Worm (Caenorhabditis elegans) whole organism, young adult: ENCODE results near the gene Y51B9A.8.
A peak's percentile ranks its signal among the peaks of the same experiment; 100 is the strongest.

ENCODE experiments used
- B0019.2 ChIP-seq: fragments of 200-800 bp; sonication (Bioruptor generic); conservative IDR thresholded peaks from 2 replicates; pipeline ENCODE4 v1.3.6; 2022; ENCODE audit warnings: missing genetic modification reagents, missing genetic modification characterization, missing compliant biosample characterization
- D2030.7 ChIP-seq: fragments of 200-800 bp; sonication (Bioruptor generic); IDR thresholded peaks from 2 replicates; pipeline ENCODE4 v1.3.6; 2022; ENCODE audit warnings: missing genetic modification reagents, missing genetic modification characterization, missing compliant biosample characterization
- F22D6.2 ChIP-seq: sonication (generic microtip); optimal IDR thresholded peaks from 2 replicates; lab custom pipeline; 2016; ENCODE audit warnings: mild to moderate bottlenecking, missing genetic modification characterization, missing compliant biosample characterization
- F49E8.2 ChIP-seq: sonication (generic microtip); optimal IDR thresholded peaks from 3 replicates; lab custom pipeline; 2017; ENCODE audit warnings: missing genetic modification characterization, mild to moderate bottlenecking, missing compliant biosample characterization, antibody characterized with exemption, moderate library complexity; ENCODE audit not compliant: insufficient read depth
- F52B5.7 ChIP-seq: sonication (generic microtip); optimal IDR thresholded peaks from 2 replicates; lab custom pipeline; 2016; ENCODE audit warnings: mild to moderate bottlenecking, missing genetic modification characterization, missing compliant biosample characterization
- K12H6.12 ChIP-seq: fragments of 200-800 bp; sonication (Bioruptor generic); optimal IDR thresholded peaks from 2 replicates; lab custom pipeline; 2018; ENCODE audit warnings: mild to moderate bottlenecking, missing genetic modification characterization, missing compliant biosample characterization
- Y53F4B.3 ChIP-seq: fragments of 200-800 bp; sonication (Bioruptor generic); IDR thresholded peaks from 2 replicates; pipeline ENCODE4 v1.3.6; 2022; ENCODE audit warnings: missing genetic modification reagents, missing genetic modification characterization, missing compliant biosample characterization
- aptf-3 ChIP-seq: fragments of 200-800 bp; sonication (Bioruptor generic); IDR thresholded peaks from 2 replicates; pipeline ENCODE4 v1.3.6; 2022; ENCODE audit warnings: missing genetic modification characterization, missing compliant biosample characterization
- attf-6 ChIP-seq: fragments of 200-800 bp; sonication (Bioruptor generic); IDR thresholded peaks from 2 replicates; pipeline ENCODE4 v1.3.6; 2022; ENCODE audit warnings: missing genetic modification reagents, missing genetic modification characterization, missing compliant biosample characterization
- cebp-1 ChIP-seq, 2 experiments: fragments of 200-800 bp in 1 of 2; sonication (Bioruptor generic) in 1 of 2; sonication (generic microtip) in 1 of 2; IDR thresholded peaks in 1 of 2; optimal IDR thresholded peaks in 1 of 2; 2 replicates each; pipeline versions ENCODE4 v1.3.6 to Lab custom; 2017 to 2022; ENCODE audit warnings: missing compliant biosample characterization in 2 of 2, missing genetic modification characterization in 2 of 2, mild to moderate bottlenecking in 1 of 2, missing genetic modification reagents in 1 of 2, moderate library complexity in 1 of 2
- ceh-58 ChIP-seq: fragments of 200-800 bp; sonication (Bioruptor generic); IDR thresholded peaks from 2 replicates; pipeline ENCODE4 v1.3.6; 2022; ENCODE audit warnings: missing genetic modification characterization, missing compliant biosample characterization
- ceh-91 ChIP-seq: fragments of 200-800 bp; sonication (Bioruptor generic); IDR thresholded peaks from 2 replicates; pipeline ENCODE4 v1.3.6; 2022; ENCODE audit warnings: missing genetic modification reagents, missing genetic modification characterization, missing compliant biosample characterization
- dpff-1 ChIP-seq: sonication (generic microtip); optimal IDR thresholded peaks from 2 replicates; lab custom pipeline; 2017; ENCODE audit warnings: mild to moderate bottlenecking, missing genetic modification characterization, missing compliant biosample characterization
- efl-1 ChIP-seq: fragments of 150-350 bp; optimal IDR thresholded peaks from 2 replicates; lab custom pipeline; 2014; ENCODE audit warnings: missing biosample characterization, missing genetic modification reagents, missing genetic modification characterization
- egrh-3 ChIP-seq: fragments of 200-800 bp; sonication (Bioruptor generic); IDR thresholded peaks from 2 replicates; pipeline ENCODE4 v1.3.6; 2022; ENCODE audit warnings: missing genetic modification reagents, missing genetic modification characterization, missing compliant biosample characterization
- gei-17 ChIP-seq: fragments of 200-800 bp; sonication (Bioruptor generic); optimal IDR thresholded peaks from 2 replicates; lab custom pipeline; 2018; ENCODE audit warnings: mild to moderate bottlenecking, missing genetic modification characterization, missing compliant biosample characterization
- hlh-26 ChIP-seq: fragments of 200-800 bp; sonication (Bioruptor generic); conservative IDR thresholded peaks from 2 replicates; pipeline ENCODE4 v1.3.6; 2022; ENCODE audit warnings: missing genetic modification reagents, missing genetic modification characterization, missing compliant biosample characterization
- hsf-1 ChIP-seq: fragments of 200-800 bp; sonication (Bioruptor generic); IDR thresholded peaks from 2 replicates; pipeline ENCODE4 v1.3.6; 2022; ENCODE audit warnings: missing genetic modification reagents, missing genetic modification characterization, missing compliant biosample characterization
- let-607 ChIP-seq, 2 experiments: fragments of 200-800 bp in 1 of 2; sonication (Bioruptor generic) in 1 of 2; sonication (generic microtip) in 1 of 2; optimal IDR thresholded peaks; 2 replicates each; lab custom pipeline; 2016 to 2018; ENCODE audit warnings: mild to moderate bottlenecking in 2 of 2, missing compliant biosample characterization in 2 of 2, missing genetic modification characterization in 2 of 2, moderate library complexity in 2 of 2, missing genotype in 1 of 2
- lin-26 ChIP-seq: fragments of 200-800 bp; sonication (Bioruptor generic); IDR thresholded peaks from 2 replicates; pipeline ENCODE4 v1.3.6; 2022; ENCODE audit warnings: missing genetic modification reagents, missing genetic modification characterization, missing compliant biosample characterization
- lin-35 ChIP-seq, 3 experiments: fragments of 150-350 bp in 2 of 3; sonication (generic microtip) in 1 of 3; optimal IDR thresholded peaks; 2 replicates each; lab custom pipeline; 2014 to 2018; ENCODE audit warnings: missing biosample characterization in 3 of 3, missing genetic modification characterization in 3 of 3, missing genetic modification reagents in 3 of 3
- lin-40 ChIP-seq: sonication (generic microtip); optimal IDR thresholded peaks from 2 replicates; lab custom pipeline; 2016; ENCODE audit warnings: missing genetic modification characterization, mild to moderate bottlenecking, missing compliant biosample characterization, missing genotype, missing genetic modification reagents
- lin-54 ChIP-seq: fragments of 200-800 bp; sonication (Bioruptor generic); optimal IDR thresholded peaks from 2 replicates; lab custom pipeline; 2018; ENCODE audit warnings: mild to moderate bottlenecking, missing genetic modification characterization, missing compliant biosample characterization
- lsl-1 ChIP-seq: fragments of 200-800 bp; sonication (Bioruptor generic); optimal IDR thresholded peaks from 2 replicates; lab custom pipeline; 2018; ENCODE audit warnings: mild to moderate bottlenecking, missing genetic modification characterization, moderate library complexity, missing compliant biosample characterization
- madf-3 ChIP-seq: fragments of 200-800 bp; sonication (Bioruptor generic); IDR thresholded peaks from 2 replicates; pipeline ENCODE4 v1.3.6; 2022; ENCODE audit warnings: missing genetic modification reagents, missing genetic modification characterization, missing compliant biosample characterization
- mcd-1 ChIP-seq: fragments of 200-800 bp; sonication (Bioruptor generic); IDR thresholded peaks from 2 replicates; pipeline ENCODE4 v1.3.6; 2022; ENCODE audit warnings: missing genetic modification reagents, missing genetic modification characterization, missing compliant biosample characterization
- mel-28 ChIP-seq: sonication (generic microtip); optimal IDR thresholded peaks from 2 replicates; lab custom pipeline; 2016; ENCODE audit warnings: borderline replicate concordance, mild to moderate bottlenecking, missing genetic modification characterization, missing compliant biosample characterization
- mes-4 ChIP-seq: sonication (generic microtip); optimal IDR thresholded peaks from 2 replicates; lab custom pipeline; 2016; ENCODE audit warnings: missing genotype, missing genetic modification characterization, missing compliant biosample characterization
- nfya-1 ChIP-seq: sonication (generic microtip); optimal IDR thresholded peaks from 2 replicates; lab custom pipeline; 2017; ENCODE audit warnings: antibody characterized with exemption, missing compliant biosample characterization, missing genetic modification characterization, borderline replicate concordance; ENCODE audit not compliant: insufficient read depth
- nfya-2 ChIP-seq: fragments of 200-800 bp; sonication (Bioruptor generic); IDR thresholded peaks from 2 replicates; pipeline ENCODE4 v1.3.6; 2022; ENCODE audit warnings: missing genetic modification reagents, missing genetic modification characterization, missing compliant biosample characterization
- nfyb-1 ChIP-seq: fragments of 200-800 bp; sonication (Bioruptor generic); IDR thresholded peaks from 2 replicates; pipeline ENCODE4 v1.3.6; 2022; ENCODE audit warnings: missing genetic modification reagents, missing genetic modification characterization, missing compliant biosample characterization
- nhr-80 ChIP-seq: sonication (generic microtip); optimal IDR thresholded peaks from 2 replicates; lab custom pipeline; 2016; ENCODE audit warnings: missing genetic modification characterization, missing compliant biosample characterization
- rec-8 ChIP-seq, 2 experiments: sonication (generic microtip); optimal IDR thresholded peaks; 2 replicates each; lab custom pipeline; 2016; ENCODE audit warnings: mild to moderate bottlenecking in 2 of 2, missing genetic modification characterization in 2 of 2, missing genetic modification reagents in 2 of 2, missing genotype in 2 of 2, missing biosample characterization in 1 of 2, missing compliant biosample characterization in 1 of 2, moderate library complexity in 1 of 2
- repo-1 ChIP-seq: sonication (generic microtip); optimal IDR thresholded peaks from 2 replicates; lab custom pipeline; 2017; ENCODE audit warnings: mild to moderate bottlenecking, missing genetic modification characterization, missing compliant biosample characterization
- snpc-1.3 ChIP-seq: sonication (generic microtip); optimal IDR thresholded peaks from 2 replicates; lab custom pipeline; 2017; ENCODE audit warnings: missing genetic modification characterization, mild to moderate bottlenecking, missing compliant biosample characterization, antibody characterized with exemption, moderate library complexity, missing genotype, missing genetic modification reagents; ENCODE audit not compliant: insufficient read depth
- tlf-1 ChIP-seq: fragments of 200-800 bp; sonication (Bioruptor generic); optimal IDR thresholded peaks from 2 replicates; lab custom pipeline; 2018; ENCODE audit warnings: mild to moderate bottlenecking, missing genetic modification characterization, missing compliant biosample characterization
- unc-62 ChIP-seq: fragments of 150-350 bp; optimal IDR thresholded peaks from 2 replicates; lab custom pipeline; 2014; ENCODE audit warnings: missing biosample characterization, missing genetic modification reagents, missing genetic modification characterization
- ztf-25 ChIP-seq: fragments of 200-800 bp; sonication (Bioruptor generic); IDR thresholded peaks from 2 replicates; pipeline ENCODE4 v1.3.6; 2022; ENCODE audit warnings: missing genetic modification reagents, missing genetic modification characterization, missing compliant biosample characterization
- ztf-26 ChIP-seq: sonication (generic microtip); optimal IDR thresholded peaks from 2 replicates; lab custom pipeline; 2017; ENCODE audit warnings: missing genetic modification characterization, missing compliant biosample characterization
- ztf-28 ChIP-seq: fragments of 200-800 bp; sonication (Bioruptor generic); IDR thresholded peaks from 2 replicates; pipeline ENCODE4 v1.3.6; 2022; ENCODE audit warnings: missing genetic modification reagents, missing genetic modification characterization, missing compliant biosample characterization

The Y51B9A.8 gene

DNA sequence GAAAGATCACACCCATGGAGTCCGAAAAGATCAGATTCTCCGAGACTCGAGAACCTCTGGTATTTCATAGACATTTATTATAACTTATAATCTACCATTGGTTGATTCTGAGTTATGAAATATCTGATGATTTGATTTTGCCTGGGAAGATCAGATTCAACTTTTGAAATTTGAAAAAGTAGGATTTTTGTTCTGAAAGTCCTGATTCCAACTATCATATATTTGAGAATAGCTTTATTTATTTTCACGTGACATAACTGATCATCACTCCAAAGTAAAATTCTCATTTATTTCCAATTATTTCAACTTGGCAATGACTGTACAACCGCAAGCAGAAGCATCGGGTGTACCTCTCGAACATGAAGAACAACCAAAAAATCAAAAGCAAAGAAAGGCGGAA is 1.1 kb downstream of the Y51B9A.8 start, which contains the start of gene Y51B9A.7:
Gene Y51B9A.7, plus strand, starts transcription at position 301 of the 400 bp plus-strand sequence.
- TF ChIP-seq attf-6 (no peak), repo-1 (no peak), ceh-58 (GFP tag; lab: Robert Waterston, UW) (no peak), madf-3 (GFP tag; lab: Robert Waterston, UW) (no peak), nfya-2 (no peak), mcd-1 (GFP tag; lab: Robert Waterston, UW) (no peak), lsl-1 (no peak), aptf-3 (GFP tag; lab: Robert Waterston, UW) (no peak), K12H6.12 (tag; lab: Kevin White, UChicago) (no peak), ceh-91 (GFP tag; lab: Robert Waterston, UW) (no peak), ztf-25 (GFP tag; lab: Robert Waterston, UW) (no peak), lin-26 (GFP tag; lab: Robert Waterston, UW) (no peak), Y53F4B.3 (GFP tag; lab: Robert Waterston, UW) (no peak), mel-28 (no peak), F22D6.2 (no peak), lin-35 (GFP tag; optimal IDR thresholded peaks at IDR 0.05; lab: Kevin White, UChicago) (no peak), ztf-26 (tag; lab: Kevin White, UChicago) (no peak), hsf-1 (GFP tag; lab: Robert Waterston, UW) (no peak), cebp-1 (GFP tag; IDR thresholded peaks at IDR 0.05; lab: Robert Waterston, UW) (no peak), cebp-1 (tag; optimal IDR thresholded peaks at IDR 0.05; lab: Kevin White, UChicago) (no peak), efl-1 (GFP tag; lab: Kevin White, UChicago) (no peak)

DNA sequence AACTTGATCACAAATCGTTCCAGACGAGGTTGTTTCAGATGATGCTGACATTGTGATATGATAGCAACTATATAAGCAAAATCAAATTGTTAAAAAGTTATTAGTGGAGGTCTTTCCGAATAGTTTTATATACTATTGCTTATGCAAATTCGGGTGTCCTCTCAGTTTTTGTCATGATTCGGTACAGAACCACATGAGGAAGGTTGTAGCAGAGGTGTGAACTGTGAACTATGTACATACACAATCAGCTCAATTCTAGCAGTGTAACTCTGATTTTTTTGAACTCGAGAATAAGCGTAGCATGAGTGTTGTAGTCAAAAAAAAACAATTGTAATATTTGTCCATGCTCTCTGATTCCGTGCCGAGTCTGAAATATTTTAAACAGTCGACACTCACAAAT is 4.4 kb downstream of the Y51B9A.8 start, which contains the start of gene Y51B9A.6:
Gene Y51B9A.6, minus strand, starts transcription at position 101 of the 400 bp plus-strand sequence.
- TF ChIP-seq hlh-26 (GFP tag; lab: Robert Waterston, UW) (no peak), dpff-1 (tag; lab: Kevin White, UChicago) (no peak), tlf-1 (GFP tag; lab: Kevin White, UChicago) (no peak), let-607 (tag; optimal IDR thresholded peaks at IDR 0.05; lab: Kevin White, UChicago) (no peak), D2030.7 (no peak), mes-4 (tag; lab: Kevin White, UChicago) (no peak)

DNA sequence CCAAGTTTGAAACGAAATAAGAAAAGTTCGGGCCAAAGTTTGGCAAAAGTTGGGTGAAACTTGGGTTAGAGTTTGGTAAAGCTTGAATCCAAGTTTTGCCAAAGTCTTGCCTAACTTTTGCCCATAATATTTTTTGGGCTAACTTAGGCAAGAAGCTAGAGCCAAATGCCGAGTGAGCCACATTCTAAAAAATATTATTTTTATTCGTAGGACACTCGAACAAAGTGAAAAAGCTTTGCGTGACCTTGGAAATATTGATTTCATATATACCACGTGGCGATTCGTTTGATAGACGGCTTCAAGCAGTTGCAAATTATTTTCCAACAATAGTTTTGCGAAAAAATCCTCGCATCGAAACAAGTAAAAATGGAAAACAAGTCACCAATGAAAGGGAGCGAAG is 5.2 kb downstream of the Y51B9A.8 start, which contains the start of gene Y51B9A.5:
Gene Y51B9A.5, plus strand, starts transcription at position 301 of the 400 bp plus-strand sequence.
- TF ChIP-seq F52B5.7 (tag; lab: Kevin White, UChicago) (no peak), ztf-26 (tag; lab: Kevin White, UChicago) (no peak), lsl-1 (no peak), nfyb-1 (GFP tag; lab: Robert Waterston, UW) (no peak), efl-1 (GFP tag; lab: Kevin White, UChicago) (no peak), snpc-1.3 (tag; lab: Kevin White, UChicago) (no peak)
- TF ChIP-seq, all 124 proteins: peak for 0

DNA sequence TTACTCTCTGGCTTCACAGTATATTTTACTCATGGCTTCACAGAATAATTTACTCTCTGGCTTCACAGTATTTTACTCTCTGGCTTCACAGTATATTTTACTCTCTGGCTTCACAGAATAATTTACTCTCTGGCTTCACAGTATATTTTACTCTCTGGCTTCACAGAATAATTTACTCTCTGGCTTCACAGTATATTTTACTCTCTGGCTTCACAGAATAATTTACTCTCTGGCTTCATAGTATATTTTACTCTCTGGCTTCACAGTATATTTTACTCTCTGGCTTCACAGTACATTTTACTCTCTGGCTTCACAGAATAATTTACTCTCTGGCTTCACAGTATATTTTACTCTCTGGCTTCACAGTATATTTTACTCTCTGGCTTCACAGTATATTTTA is 6.4 kb downstream of the Y51B9A.8 start:
- TF ChIP-seq egrh-3 (GFP tag; lab: Robert Waterston, UW): peak; percentile 94
- TF ChIP-seq, all 124 proteins: peak for 1; not testable (repeated sequence) for 123

DNA sequence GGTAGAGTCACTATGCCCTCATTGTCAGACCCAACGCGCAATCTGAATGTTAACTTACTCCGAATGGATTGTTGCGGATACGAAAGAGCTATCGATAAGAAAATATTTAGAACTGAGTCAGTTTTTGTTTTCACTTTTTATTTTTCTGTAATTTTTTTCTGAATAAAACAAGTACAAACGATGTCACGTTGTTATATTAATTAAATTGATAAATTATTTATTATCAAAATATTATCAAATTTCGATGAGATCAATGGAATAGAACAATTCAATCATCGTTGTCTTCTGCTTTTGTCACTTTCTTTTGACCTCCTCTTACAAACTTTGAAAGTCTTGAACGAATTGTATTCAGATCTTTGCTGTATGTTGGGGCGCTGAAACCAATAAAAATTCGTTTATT is 8.4 kb downstream of the Y51B9A.8 start, which contains the start of gene mpz-6:
Gene mpz-6, minus strand, starts transcription at position 101 of the 400 bp plus-strand sequence.
- TF ChIP-seq nfya-1 (tag; lab: Kevin White, UChicago): no peak
- TF ChIP-seq ztf-28: no peak
- TF ChIP-seq B0019.2 (GFP tag; lab: Robert Waterston, UW): no peak
- TF ChIP-seq F49E8.2 (tag; lab: Kevin White, UChicago): no peak
- TF ChIP-seq lin-40: no peak
- TF ChIP-seq lin-54: no peak
- TF ChIP-seq unc-62 (GFP tag; lab: Kevin White, UChicago): no peak
- no peak for TF ChIP-seq nhr-80 (tag; lab: Kevin White, UChicago)
- no peak for TF ChIP-seq rec-8 (tag; optimal IDR thresholded peaks at IDR 0.05; lab: Kevin White, UChicago)
- TF ChIP-seq gei-17: no peak
